Fruit fly (Drosophila melanogaster) whole organism, embryonic: ENCODE data around the gene fd102C.

ENCODE experiments used
- Adf1 ChIP-seq: fragments of 200-800 bp; sonication (Bioruptor generic); IDR thresholded peaks from 2 replicates; pipeline ENCODE4 v1.3.6; 2022; ENCODE audit warnings: missing biosample characterization, missing genetic modification characterization
- Awh ChIP-seq: fragments of 200-800 bp; sonication (Bioruptor generic); IDR thresholded peaks from 2 replicates; pipeline ENCODE4, ENCODE4 v1.3.6; 2022; ENCODE audit warnings: missing biosample characterization, missing genetic modification characterization
- Bgb ChIP-seq: fragments of 200-800 bp; sonication (Bioruptor generic); IDR thresholded peaks from 2 replicates; pipeline ENCODE4 v1.3.6; 2022; ENCODE audit warnings: missing biosample characterization, missing genetic modification characterization; ENCODE audit not compliant: partially characterized antibody
- BtbVII ChIP-seq: fragments of 200-800 bp; sonication (Bioruptor generic); optimal IDR thresholded peaks from 3 replicates; lab custom pipeline; 2017; ENCODE audit warnings: missing biosample characterization, mild to moderate bottlenecking, missing genetic modification characterization
- CG10209 ChIP-seq: fragments of 200-800 bp; sonication (Bioruptor generic); optimal IDR thresholded peaks from 3 replicates; lab custom pipeline; 2017; ENCODE audit warnings: missing biosample characterization, mild to moderate bottlenecking, missing genetic modification characterization, missing genetic modification reagents
- CG10462 ChIP-seq: fragments of 200-800 bp; sonication (Bioruptor generic); optimal IDR thresholded peaks from 2 replicates; lab custom pipeline; 2016; ENCODE audit warnings: missing biosample characterization, missing genetic modification characterization
- CG12744 ChIP-seq: fragments of 200-800 bp; sonication (Bioruptor generic); optimal IDR thresholded peaks from 2 replicates; lab custom pipeline; 2016; ENCODE audit warnings: missing biosample characterization, missing genetic modification characterization
- CG13296 ChIP-seq: fragments of 200-800 bp; sonication (Bioruptor generic); optimal IDR thresholded peaks from 3 replicates; lab custom pipeline; 2018; ENCODE audit warnings: missing biosample characterization, mild to moderate bottlenecking, missing genetic modification characterization
- CG13775 ChIP-seq: fragments of 200-800 bp; sonication (Bioruptor generic); optimal IDR thresholded peaks from 3 replicates; lab custom pipeline; 2017; ENCODE audit warnings: missing biosample characterization, mild to moderate bottlenecking, missing genetic modification characterization
- CG13894 ChIP-seq: fragments of 200-800 bp; sonication (Bioruptor generic); optimal IDR thresholded peaks from 3 replicates; lab custom pipeline; 2018; ENCODE audit warnings: missing biosample characterization, mild to moderate bottlenecking, missing genetic modification characterization, moderate library complexity
- CG14014 ChIP-seq: fragments of 200-800 bp; sonication (Bioruptor generic); IDR thresholded peaks from 2 replicates; pipeline ENCODE4 v1.3.6; 2022; ENCODE audit warnings: missing biosample characterization, missing genetic modification characterization
- CG14965 ChIP-seq: fragments of 200-800 bp; sonication (Bioruptor generic); optimal IDR thresholded peaks from 2 replicates; lab custom pipeline; 2016; ENCODE audit warnings: missing biosample characterization, missing genetic modification characterization, borderline replicate concordance
- CG15514 ChIP-seq: fragments of 200-800 bp; sonication (Bioruptor generic); optimal IDR thresholded peaks from 3 replicates; lab custom pipeline; 2017; ENCODE audit warnings: missing biosample characterization, missing genetic modification characterization, mild to moderate bottlenecking, moderate library complexity, missing genetic modification reagents
- CG16813 ChIP-seq: fragments of 200-800 bp; sonication (Bioruptor generic); IDR thresholded peaks from 3 replicates; pipeline ENCODE4 v1.3.6; 2022; ENCODE audit warnings: missing biosample characterization, missing genetic modification characterization; ENCODE audit not compliant: partially characterized antibody
- CG17829 ChIP-seq: fragments of 200-800 bp; optimal IDR thresholded peaks from 2 replicates; lab custom pipeline; 2019; ENCODE audit warnings: missing biosample characterization, mild to moderate bottlenecking, missing genetic modification characterization, moderate library complexity
- CG31388 ChIP-seq: fragments of 200-800 bp; sonication (Bioruptor generic); optimal IDR thresholded peaks from 2 replicates; lab custom pipeline; 2016; ENCODE audit warnings: missing biosample characterization, missing genetic modification characterization
- CG34422 ChIP-seq: fragments of 200-800 bp; sonication (Bioruptor generic); IDR thresholded peaks from 3 replicates; pipeline ENCODE4 v1.3.6; 2022; ENCODE audit warnings: missing biosample characterization, missing genetic modification characterization
- CG7372 ChIP-seq: fragments of 200-800 bp; sonication (Bioruptor generic); IDR thresholded peaks from 2 replicates; pipeline ENCODE4 v1.3.6; 2022; ENCODE audit warnings: missing biosample characterization, missing genetic modification characterization
- CG7963 ChIP-seq: fragments of 200-800 bp; sonication (Bioruptor generic); IDR thresholded peaks from 3 replicates; pipeline ENCODE4 v1.3.6; 2022; ENCODE audit warnings: missing biosample characterization, missing genetic modification characterization; ENCODE audit not compliant: partially characterized antibody
- CG8281 ChIP-seq: fragments of 200-800 bp; sonication (Bioruptor generic); optimal IDR thresholded peaks from 2 replicates; lab custom pipeline; 2018; ENCODE audit warnings: missing biosample characterization, mild to moderate bottlenecking, missing genetic modification characterization, moderate library complexity
- CkIIα-i1 ChIP-seq: fragments of 200-800 bp; sonication (Bioruptor generic); IDR thresholded peaks from 2 replicates; pipeline ENCODE4 v1.3.6; 2022; ENCODE audit warnings: missing biosample characterization, missing genetic modification characterization
- Ets65A ChIP-seq: fragments of 200-800 bp; sonication (Bioruptor generic); peaks from one replicate; lab custom pipeline; 2016; ENCODE audit warnings: missing biosample characterization, missing genetic modification characterization
- HLH3B ChIP-seq: fragments of 200-800 bp; sonication (Bioruptor generic); IDR thresholded peaks from 2 replicates; pipeline ENCODE4 v1.3.6; 2022; ENCODE audit warnings: missing biosample characterization, missing genetic modification characterization
- Lhr ChIP-seq: fragments of 200-800 bp; sonication (Bioruptor generic); optimal IDR thresholded peaks from 3 replicates; lab custom pipeline; 2017; ENCODE audit warnings: mild to moderate bottlenecking, missing biosample characterization, missing genetic modification reagents, missing genetic modification characterization
- Nf-YC ChIP-seq: fragments of 200-800 bp; optimal IDR thresholded peaks from 3 replicates; lab custom pipeline; 2019; ENCODE audit warnings: missing biosample characterization, mild to moderate bottlenecking, missing genetic modification characterization, moderate library complexity
- Sry-β ChIP-seq: fragments of 200-800 bp; sonication (Bioruptor generic); optimal IDR thresholded peaks from 2 replicates; lab custom pipeline; 2018; ENCODE audit warnings: missing biosample characterization, mild to moderate bottlenecking, missing genetic modification characterization, moderate library complexity
- Ssrp ChIP-seq: fragments of 200-800 bp; sonication (Bioruptor generic); optimal IDR thresholded peaks from 2 replicates; lab custom pipeline; 2018; ENCODE audit warnings: missing biosample characterization, mild to moderate bottlenecking, missing genetic modification characterization, moderate library complexity
- Trl ChIP-seq, 3 experiments: fragments of >200 bp in 2 of 3; fragments of 200-800 bp in 1 of 3; sonication (Bioruptor generic) in 1 of 3; optimal IDR thresholded peaks; 2 replicates in 1 of 3; 3 replicates in 2 of 3; lab custom pipeline; 2016 to 2017; ENCODE audit warnings: missing biosample characterization in 1 of 3, missing genetic modification characterization in 1 of 3
- crol ChIP-seq: fragments of 200-800 bp; sonication (Bioruptor generic); IDR thresholded peaks from 2 replicates; pipeline ENCODE4 v1.3.6; 2022; ENCODE audit warnings: missing biosample characterization, missing genetic modification characterization
- dati ChIP-seq: fragments of 200-800 bp; sonication (Bioruptor generic); IDR thresholded peaks from 2 replicates; pipeline ENCODE4 v1.3.6; 2022; ENCODE audit warnings: missing biosample characterization, missing genetic modification characterization
- eve ChIP-seq, 2 experiments: fragments of >200 bp; optimal IDR thresholded peaks; 2 replicates each; lab custom pipeline; 2017; ENCODE audit warnings: missing biosample characterization in 2 of 2, missing genetic modification characterization in 2 of 2
- ewg ChIP-seq: fragments of 200-800 bp; sonication (Bioruptor generic); optimal IDR thresholded peaks from 3 replicates; lab custom pipeline; 2017; ENCODE audit warnings: mild to moderate bottlenecking, missing biosample characterization, missing genetic modification reagents, missing genetic modification characterization
- ftz-f1 ChIP-seq: fragments of 200-800 bp; sonication (Bioruptor generic); optimal IDR thresholded peaks from 2 replicates; lab custom pipeline; 2016; ENCODE audit warnings: missing biosample characterization, missing genetic modification characterization
- gfzf ChIP-seq: fragments of 200-800 bp; sonication (Bioruptor generic); optimal IDR thresholded peaks from 2 replicates; lab custom pipeline; 2016; ENCODE audit warnings: missing biosample characterization, mild to moderate bottlenecking, missing genetic modification characterization, moderate library complexity
- ham ChIP-seq: fragments of 200-800 bp; sonication (Bioruptor generic); IDR thresholded peaks from 2 replicates; pipeline ENCODE4 v1.3.6; 2022; ENCODE audit warnings: missing biosample characterization, missing genetic modification characterization
- hb ChIP-seq: fragments of 200-800 bp; sonication (Bioruptor generic); IDR thresholded peaks from 3 replicates; pipeline ENCODE4 v1.3.6; 2022; ENCODE audit warnings: missing biosample characterization, missing genetic modification characterization; ENCODE audit not compliant: partially characterized antibody
- jigr1 ChIP-seq: fragments of 200-800 bp; sonication (Bioruptor generic); IDR thresholded peaks from 3 replicates; pipeline ENCODE4 v1.3.6; 2022; ENCODE audit warnings: missing biosample characterization, missing genetic modification characterization
- klu ChIP-seq: fragments of 200-800 bp; sonication (Bioruptor generic); IDR thresholded peaks from 2 replicates; pipeline ENCODE4 v1.3.6; 2022; ENCODE audit warnings: missing biosample characterization, missing genetic modification characterization
- mirr ChIP-seq: fragments of 200-800 bp; sonication (Bioruptor generic); optimal IDR thresholded peaks from 3 replicates; lab custom pipeline; 2018; ENCODE audit warnings: missing biosample characterization, mild to moderate bottlenecking, missing genetic modification characterization
- nerfin-2 ChIP-seq: fragments of 200-800 bp; sonication (Bioruptor generic); IDR thresholded peaks from 2 replicates; pipeline ENCODE4 v1.3.6; 2022; ENCODE audit warnings: missing biosample characterization, missing genetic modification characterization; ENCODE audit not compliant: partially characterized antibody
- oc ChIP-seq: fragments of 200-800 bp; sonication (Bioruptor generic); optimal IDR thresholded peaks from 2 replicates; lab custom pipeline; 2018; ENCODE audit warnings: missing biosample characterization, mild to moderate bottlenecking, missing genetic modification characterization, moderate library complexity
- org-1 ChIP-seq: fragments of 200-800 bp; sonication (Bioruptor generic); optimal IDR thresholded peaks from 2 replicates; lab custom pipeline; 2017; ENCODE audit warnings: missing biosample characterization, missing genetic modification characterization
- pzg ChIP-seq: fragments of 200-800 bp; sonication (Bioruptor generic); optimal IDR thresholded peaks from 3 replicates; lab custom pipeline; 2018; ENCODE audit warnings: missing biosample characterization, mild to moderate bottlenecking, missing genetic modification characterization, moderate library complexity
- ranshi ChIP-seq: fragments of 200-800 bp; sonication (Bioruptor generic); IDR thresholded peaks from 2 replicates; pipeline ENCODE4 v1.3.6; 2022; ENCODE audit warnings: missing biosample characterization, missing genetic modification characterization
- sc ChIP-seq, 3 experiments: fragments of >200 bp in 2 of 3; fragments of 200-800 bp in 1 of 3; sonication (Bioruptor generic) in 1 of 3; optimal IDR thresholded peaks; 2 replicates in 2 of 3; 3 replicates in 1 of 3; lab custom pipeline; 2017; ENCODE audit warnings: mild to moderate bottlenecking in 1 of 3, missing biosample characterization in 1 of 3, missing genetic modification characterization in 1 of 3, missing genetic modification reagents in 1 of 3
- schlank ChIP-seq: fragments of 200-800 bp; sonication (Bioruptor generic); optimal IDR thresholded peaks from 2 replicates; lab custom pipeline; 2018; ENCODE audit warnings: missing biosample characterization, mild to moderate bottlenecking, missing genetic modification characterization
- trem ChIP-seq: fragments of 200-800 bp; optimal IDR thresholded peaks from 3 replicates; lab custom pipeline; 2019; ENCODE audit warnings: missing biosample characterization, mild to moderate bottlenecking, missing genetic modification characterization, moderate library complexity
- twi ChIP-seq: fragments of 200-800 bp; optimal IDR thresholded peaks from 2 replicates; lab custom pipeline; 2019; ENCODE audit warnings: missing biosample characterization, mild to moderate bottlenecking, missing genetic modification characterization, moderate library complexity
- z ChIP-seq: fragments of 200-800 bp; sonication (Bioruptor generic); IDR thresholded peaks from 3 replicates; pipeline ENCODE4 v1.3.6; 2022; ENCODE audit warnings: missing biosample characterization, missing genetic modification characterization

The fd102C gene

DNA sequence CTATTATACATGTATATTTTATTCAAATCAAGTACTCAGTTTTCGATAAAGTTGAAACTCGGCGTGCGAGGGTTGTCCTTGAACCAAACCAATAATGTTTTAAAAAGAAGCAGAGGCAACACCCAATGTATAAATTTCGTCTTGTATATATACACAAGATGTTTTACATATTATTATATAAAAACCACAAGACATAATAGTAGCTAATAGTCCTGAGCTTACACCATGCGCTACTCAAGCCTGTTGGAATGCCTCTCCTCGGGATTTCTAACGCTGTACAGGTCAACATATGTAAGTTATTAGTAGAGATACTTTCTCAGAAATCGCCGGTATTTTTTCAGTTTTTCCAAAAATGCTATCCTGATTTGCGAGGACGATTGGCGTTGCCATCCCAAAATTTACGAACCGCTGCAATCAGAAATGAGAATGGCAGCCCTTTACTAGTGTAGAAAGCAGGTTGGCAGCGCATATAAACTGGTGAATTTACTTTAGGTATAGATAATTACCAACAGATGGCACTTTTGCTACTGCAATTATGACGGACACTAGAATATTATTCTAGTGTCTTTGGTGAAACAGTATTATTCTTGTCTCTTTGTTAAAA lies 8.7 kb downstream of the fd102C start (continued):
- TF ChIP-seq klu (GFP tag; lab: Robert Waterston, UW) (no peak), mirr (GFP tag; lab: Kevin White, UChicago) (no peak), CG13894 (tag; lab: Kevin White, UChicago) (peak; percentile 53), gfzf (peak; percentile 49), nerfin-2 (no peak), Ssrp (tag; lab: Kevin White, UChicago) (no peak), oc (tag; lab: Kevin White, UChicago) (no peak), dati (GFP tag; lab: Robert Waterston, UW) (no peak), BtbVII (GFP tag; lab: Kevin White, UChicago) (no peak), CkIIα-i1 (GFP tag; lab: Robert Waterston, UW) (no peak), pzg (GFP tag; lab: Kevin White, UChicago) (peak; percentile 21), Trl (optimal IDR thresholded peaks at IDR 0.05; lab: Kevin White, UChicago) (no peak), Trl (GFP tag; optimal IDR thresholded peaks at IDR 0.05; lab: Kevin White, UChicago) (no peak), Lhr (GFP tag; lab: Kevin White, UChicago) (peak; percentile 96), CG12744 (no peak), CG10462 (GFP tag; lab: Kevin White, UChicago) (no peak), CG15514 (GFP tag; lab: Kevin White, UChicago) (no peak), CG14965 (GFP tag; lab: Kevin White, UChicago) (no peak), CG13296 (GFP tag; lab: Kevin White, UChicago) (no peak), Awh (GFP tag; lab: Robert Waterston, UW) (0 out of 2 replicates have a peak, but pooled peaks have one; percentile 35), trem (tag; lab: Kevin White, UChicago) (peak; percentile 99), CG17829 (tag; lab: Kevin White, UChicago) (peak; percentile 16), hb (GFP tag; lab: Robert Waterston, UW) (no peak), CG34422 (no peak), Adf1 (no peak), twi (tag; lab: Kevin White, UChicago) (peak; percentile 14), eve (GFP tag; optimal IDR thresholded peaks at IDR 0.05; lab: Kevin White, UChicago) (no peak), CG14014 (GFP tag; lab: Robert Waterston, UW) (no peak), ranshi (0 out of 2 replicates have a peak, but pooled peaks have one; percentile 28), CG16813 (GFP tag; lab: Robert Waterston, UW) (0 out of 3 replicates have a peak, but pooled peaks have one; percentile 48), CG10209 (GFP tag; lab: Kevin White, UChicago) (no peak), CG8281 (tag; lab: Kevin White, UChicago) (no peak), Sry-β (GFP tag; lab: Kevin White, UChicago) (no peak), ftz-f1 (GFP tag; lab: Kevin White, UChicago) (no peak), CG13775 (GFP tag; lab: Kevin White, UChicago) (no peak), HLH3B (GFP tag; lab: Robert Waterston, UW) (no peak), org-1 (GFP tag; lab: Kevin White, UChicago) (no peak), Nf-YC (no peak), CG31388 (no peak), schlank (no peak), ewg (GFP tag; lab: Kevin White, UChicago) (no peak), ham (GFP tag; lab: Robert Waterston, UW) (no peak), CG7372 (GFP tag; lab: Robert Waterston, UW) (no peak), Ets65A (peak; percentile 79), CG7963 (GFP tag; lab: Robert Waterston, UW) (no peak), jigr1 (GFP tag; lab: Robert Waterston, UW) (no peak), z (GFP tag; lab: Robert Waterston, UW) (no peak), Bgb (GFP tag; lab: Robert Waterston, UW) (peak; percentile 33; the same call in 1 of the 2 replicates), crol (GFP tag; lab: Robert Waterston, UW) (no peak), sc (optimal IDR thresholded peaks at IDR 0.05; lab: Kevin White, UChicago) (no peak), sc (GFP tag; optimal IDR thresholded peaks at IDR 0.05; lab: Kevin White, UChicago) (no peak)
